Worm (Caenorhabditis elegans): ENCODE results near the gene tag-209.

- TF ChIP-seq med-1 (GFP tag; optimal IDR thresholded peaks at IDR 0.05; ENCODE audit: insufficient read depth) (no peak), ref-1 (GFP tag; conservative IDR thresholded peaks at IDR 0.05) (no peak), cog-1 (tag; optimal IDR thresholded peaks at IDR 0.05) (no peak), T22C8.4 (GFP tag; IDR thresholded peaks at IDR 0.05) (no peak), klf-2 (GFP tag; conservative IDR thresholded peaks at IDR 0.05) (no peak), ztf-29 (GFP tag; IDR thresholded peaks at IDR 0.05) (no peak), tab-1 (GFP tag; IDR thresholded peaks at IDR 0.05) (no peak), flt-1 (GFP tag; IDR thresholded peaks at IDR 0.05) (no peak), ztf-23 (GFP tag; IDR thresholded peaks at IDR 0.05) (no peak)
Measured at ce11 chrII:10753694-10754093, 33.4 kb upstream of the tag-209 start.
